Worm (Caenorhabditis elegans): ENCODE measurements around the gene nhr-208.
"Not testable (repeated sequence)": the region's sequence is repeated elsewhere in the genome, so short reads cannot be mapped to it uniquely, and the experiment has no call there.

- TF ChIP-seq T22C8.4 (GFP tag; IDR thresholded peaks at IDR 0.05); cog-1 (tag; optimal IDR thresholded peaks at IDR 0.05); ztf-23 (GFP tag; IDR thresholded peaks at IDR 0.05); med-1 (GFP tag; optimal IDR thresholded peaks at IDR 0.05; ENCODE audit: insufficient read depth); klf-2 (GFP tag; conservative IDR thresholded peaks at IDR 0.05); ztf-29 (GFP tag; IDR thresholded peaks at IDR 0.05): not testable (repeated sequence)
Observed at ce11 chrV:12130688-12131087, 36.6 kb downstream of the nhr-208 start, which contains the start of gene C27A7.6.

Data from whole organism, midembryonic.